Worm (Caenorhabditis elegans) whole organism, L2 larva: ENCODE data around the gene T25B6.5.

Experiments
- C34F6.9 ChIP-seq: fragments of 150-350 bp; optimal IDR thresholded peaks from 2 replicates; lab custom pipeline; 2014; ENCODE audit warnings: missing biosample characterization, missing genetic modification characterization
- F13H6.1 ChIP-seq: sonication (generic microtip); optimal IDR thresholded peaks from 2 replicates; lab custom pipeline; 2016; ENCODE audit warnings: missing genetic modification characterization, missing compliant biosample characterization
- R02D3.7 ChIP-seq: fragments of 150-350 bp; optimal IDR thresholded peaks from 2 replicates; lab custom pipeline; 2014; ENCODE audit warnings: missing biosample characterization, missing genetic modification characterization
- blmp-1 ChIP-seq: sonication (generic microtip); optimal IDR thresholded peaks from 2 replicates; lab custom pipeline; 2017; ENCODE audit warnings: missing genetic modification characterization, mild to moderate bottlenecking, missing compliant biosample characterization, antibody characterized with exemption, moderate library complexity; ENCODE audit not compliant: insufficient read depth
- ceh-16 ChIP-seq: fragments of 150-350 bp; optimal IDR thresholded peaks from 2 replicates; lab custom pipeline; 2014; ENCODE audit warnings: missing biosample characterization, missing genetic modification characterization
- crh-2 ChIP-seq: sonication (generic microtip); optimal IDR thresholded peaks from 2 replicates; lab custom pipeline; 2017; ENCODE audit warnings: missing biosample characterization, missing genetic modification characterization
- dmd-4 ChIP-seq: sonication (generic microtip); optimal IDR thresholded peaks from 2 replicates; lab custom pipeline; 2017; ENCODE audit warnings: missing biosample characterization, missing genetic modification characterization
- egl-27 ChIP-seq: sonication (generic microtip); optimal IDR thresholded peaks from 3 replicates; lab custom pipeline; 2017; ENCODE audit warnings: missing biosample characterization, missing genetic modification reagents, missing genetic modification characterization
- elt-1 ChIP-seq: fragments of 150-350 bp; optimal IDR thresholded peaks from 2 replicates; lab custom pipeline; 2014; ENCODE audit warnings: missing biosample characterization, missing genetic modification characterization
- elt-3 ChIP-seq: sonication (generic microtip); optimal IDR thresholded peaks from 2 replicates; lab custom pipeline; 2017; ENCODE audit warnings: missing biosample characterization, missing genetic modification characterization
- fos-1 ChIP-seq: fragments of 150-350 bp; optimal IDR thresholded peaks from 2 replicates; lab custom pipeline; 2014; ENCODE audit warnings: missing biosample characterization, missing genetic modification characterization
- gmeb-1 ChIP-seq: fragments of 150-350 bp; optimal IDR thresholded peaks from 2 replicates; lab custom pipeline; 2014; ENCODE audit warnings: missing biosample characterization, missing genetic modification characterization
- lin-11 ChIP-seq: fragments of 150-350 bp; sonication (generic microtip); optimal IDR thresholded peaks from 2 replicates; lab custom pipeline; 2014; ENCODE audit warnings: missing biosample characterization, missing genetic modification characterization, inconsistent platforms, mixed read lengths
- lsy-2 ChIP-seq, 2 experiments: fragments of 150-350 bp in 1 of 2; sonication (generic microtip) in 1 of 2; optimal IDR thresholded peaks; 2 replicates each; lab custom pipeline; 2014 to 2017; ENCODE audit warnings: missing biosample characterization in 2 of 2, missing genetic modification characterization in 2 of 2
- mdl-1 ChIP-seq, 2 experiments: fragments of 150-350 bp in 1 of 2; sonication (generic microtip) in 1 of 2; optimal IDR thresholded peaks; 2 replicates each; lab custom pipeline; 2017; ENCODE audit warnings: missing biosample characterization in 2 of 2, missing genetic modification characterization in 2 of 2
- nhr-10 ChIP-seq: sonication (generic microtip); optimal IDR thresholded peaks from 2 replicates; lab custom pipeline; 2017; ENCODE audit warnings: missing biosample characterization, missing genetic modification characterization
- nhr-11 ChIP-seq: fragments of 150-350 bp; optimal IDR thresholded peaks from 2 replicates; lab custom pipeline; 2014; ENCODE audit warnings: missing biosample characterization, missing genetic modification characterization
- nhr-12 ChIP-seq: fragments of 150-350 bp; optimal IDR thresholded peaks from 2 replicates; lab custom pipeline; 2014; ENCODE audit warnings: missing biosample characterization, missing genetic modification characterization
- nhr-21 ChIP-seq: fragments of 150-350 bp; optimal IDR thresholded peaks from 2 replicates; lab custom pipeline; 2014; ENCODE audit warnings: missing biosample characterization, missing genetic modification characterization
- nhr-25 ChIP-seq: fragments of 150-350 bp; sonication (generic microtip); optimal IDR thresholded peaks from 3 replicates; lab custom pipeline; 2014; ENCODE audit warnings: missing biosample characterization, missing genetic modification characterization
- nhr-6 ChIP-seq: fragments of 150-350 bp; optimal IDR thresholded peaks from 2 replicates; lab custom pipeline; 2014; ENCODE audit warnings: missing biosample characterization, missing genetic modification characterization
- nhr-77 ChIP-seq: fragments of 150-350 bp; optimal IDR thresholded peaks from 2 replicates; lab custom pipeline; 2014; ENCODE audit warnings: missing biosample characterization, missing genetic modification characterization
- sem-4 ChIP-seq: fragments of 150-350 bp; optimal IDR thresholded peaks from 2 replicates; lab custom pipeline; 2014; ENCODE audit warnings: missing biosample characterization, missing genetic modification reagents, missing genetic modification characterization
- skn-1 ChIP-seq: sonication (generic microtip); optimal IDR thresholded peaks from 2 replicates; lab custom pipeline; 2017; ENCODE audit warnings: missing biosample characterization, missing genetic modification characterization
- sma-3 ChIP-seq: sonication (generic microtip); optimal IDR thresholded peaks from 2 replicates; lab custom pipeline; 2016; ENCODE audit warnings: missing genetic modification reagents, missing genetic modification characterization, missing compliant biosample characterization
- sma-9 ChIP-seq, 2 experiments: fragments of 150-350 bp in 1 of 2; sonication (generic microtip) in 1 of 2; optimal IDR thresholded peaks; 2 replicates each; lab custom pipeline; 2014 to 2016; ENCODE audit warnings: missing genetic modification characterization in 2 of 2, mild to moderate bottlenecking in 1 of 2, missing biosample characterization in 1 of 2, missing compliant biosample characterization in 1 of 2, missing genetic modification reagents in 1 of 2, moderate library complexity in 1 of 2
- snpc-4 ChIP-seq: fragments of 150-350 bp; optimal IDR thresholded peaks from 2 replicates; lab custom pipeline; 2014; ENCODE audit warnings: missing biosample characterization, missing genetic modification characterization
- unc-55 ChIP-seq: fragments of 150-350 bp; sonication (generic microtip); optimal IDR thresholded peaks from 3 replicates; lab custom pipeline; 2014; ENCODE audit warnings: missing biosample characterization, missing genetic modification reagents, missing genetic modification characterization
- unc-62 ChIP-seq: fragments of 150-350 bp; optimal IDR thresholded peaks from 2 replicates; lab custom pipeline; 2014; ENCODE audit warnings: missing biosample characterization, missing genetic modification reagents, missing genetic modification characterization
- zag-1 ChIP-seq: fragments of 150-350 bp; optimal IDR thresholded peaks from 2 replicates; lab custom pipeline; 2014; ENCODE audit warnings: missing biosample characterization, missing genetic modification characterization
- ztf-1 ChIP-seq: fragments of 200-800 bp; sonication (Bioruptor generic); conservative IDR thresholded peaks from 2 replicates; pipeline ENCODE4 v1.3.6; 2022; ENCODE audit warnings: missing genetic modification characterization, missing compliant biosample characterization

T25B6.5 gene

ce11 chrX:9035142-9035541, 13.6 kb upstream of the T25B6.5 start (continued):
- TF ChIP-seq ceh-16 (tag; lab: Kevin White, UChicago), result no peak
- TF ChIP-seq gmeb-1 (tag; lab: Kevin White, UChicago), result no peak
- no peak for TF ChIP-seq sma-9 (GFP tag; optimal IDR thresholded peaks at IDR 0.05; lab: Kevin White, UChicago)
- no peak for TF ChIP-seq sma-9 (tag; optimal IDR thresholded peaks at IDR 0.05; lab: Kevin White, UChicago)
- no peak for TF ChIP-seq lin-11 (tag; lab: Kevin White, UChicago)
- TF ChIP-seq elt-1 (tag; lab: Kevin White, UChicago), result no peak
- TF ChIP-seq crh-2 (tag; lab: Kevin White, UChicago), result peak; percentile 40

ce11 chrX:9034310-9034709, 12.8 kb upstream of the T25B6.5 start, which contains the start of gene nep-22:
TSS of gene nep-22 (plus strand) at chrX:9034554.
- TF ChIP-seq unc-55 (GFP tag; lab: Kevin White, UChicago), result no peak
- TF ChIP-seq fos-1 (tag; lab: Kevin White, UChicago), result peak; percentile 86

- TF ChIP-seq blmp-1 (no peak), sma-3 (GFP tag; lab: Kevin White, UChicago) (peak; percentile 35), nhr-25 (tag; lab: Kevin White, UChicago) (peak; percentile 63)
Measured at ce11 chrX:9028909-9029520, 7.5 kb upstream of the T25B6.5 start, which contains the start of gene snf-12. TSS of gene snf-12 (plus strand) at chrX:9029470.

ce11 chrX:9027304-9027703, 5.8 kb upstream of the T25B6.5 start, which contains the start of gene T25B6.3:
TSS of gene T25B6.3 (plus strand) at chrX:9027604.
- no peak for TF ChIP-seq R02D3.7 (tag; lab: Kevin White, UChicago)
- TF ChIP-seq sem-4 (tag; lab: Kevin White, UChicago), result no peak

- no peak for TF ChIP-seq crh-2 (tag; lab: Kevin White, UChicago)
- TF ChIP-seq nhr-6 (tag; lab: Kevin White, UChicago), result no peak
- no peak for TF ChIP-seq nhr-21
- TF ChIP-seq nhr-77 (tag; lab: Kevin White, UChicago), result no peak
- no peak for TF ChIP-seq unc-55 (GFP tag; lab: Kevin White, UChicago)
- no peak for TF ChIP-seq lsy-2 (tag; optimal IDR thresholded peaks at IDR 0.05; lab: Kevin White, UChicago)
- TF ChIP-seq unc-62 (GFP tag; lab: Kevin White, UChicago), result no peak
- no peak for TF ChIP-seq nhr-12 (tag; lab: Kevin White, UChicago)
- TF ChIP-seq C34F6.9 (tag; lab: Kevin White, UChicago), result no peak
Measured at ce11 chrX:9025484-9025883, 3.9 kb upstream of the T25B6.5 start.

ce11 chrX:9024270-9024669, 2.7 kb upstream of the T25B6.5 start:
- TF ChIP-seq dmd-4 (no peak), C34F6.9 (tag; lab: Kevin White, UChicago) (no peak), nhr-11 (no peak), snpc-4 (tag; lab: Kevin White, UChicago) (no peak), nhr-6 (tag; lab: Kevin White, UChicago) (no peak), sma-3 (GFP tag; lab: Kevin White, UChicago) (peak; percentile 10), nhr-21 (peak; percentile 26), elt-3 (tag; lab: Kevin White, UChicago) (no peak), sma-9 (GFP tag; optimal IDR thresholded peaks at IDR 0.05; lab: Kevin White, UChicago) (peak; percentile 42), sma-9 (tag; optimal IDR thresholded peaks at IDR 0.05; lab: Kevin White, UChicago) (no peak), nhr-10 (tag; lab: Kevin White, UChicago) (no peak), F13H6.1 (tag; lab: Kevin White, UChicago) (no peak), gmeb-1 (tag; lab: Kevin White, UChicago) (no peak), zag-1 (no peak), fos-1 (tag; lab: Kevin White, UChicago) (peak; percentile 25), egl-27 (no peak), ztf-1 (GFP tag; lab: Robert Waterston, UW) (no peak), blmp-1 (no peak), crh-2 (tag; lab: Kevin White, UChicago) (peak; percentile 4), mdl-1 (tag; optimal IDR thresholded peaks at IDR 0.05; lab: Kevin White, UChicago) (no peak), skn-1 (tag; lab: Kevin White, UChicago) (no peak)
- TF ChIP-seq, all 48 proteins: peak for 5
